Fruit fly (Drosophila melanogaster) whole organism, embryonic: ENCODE results near the gene FucTC.

ENCODE experiments used
- Asciz ChIP-seq: fragments of 200-800 bp; sonication (Bioruptor generic); optimal IDR thresholded peaks from 2 replicates; lab custom pipeline; 2017; ENCODE audit warnings: missing biosample characterization, mild to moderate bottlenecking, missing genetic modification characterization, missing genetic modification reagents
- Atf6 ChIP-seq: fragments of 200-800 bp; sonication (Bioruptor generic); IDR thresholded peaks from 2 replicates; pipeline ENCODE4 v1.3.6; 2022; ENCODE audit warnings: missing biosample characterization, missing genetic modification characterization
- CG10147 ChIP-seq: fragments of 200-800 bp; sonication (Bioruptor generic); optimal IDR thresholded peaks from 2 replicates; lab custom pipeline; 2019; ENCODE audit warnings: missing biosample characterization, mild to moderate bottlenecking, missing genetic modification characterization, moderate library complexity
- CG10209 ChIP-seq: fragments of 200-800 bp; sonication (Bioruptor generic); optimal IDR thresholded peaks from 3 replicates; lab custom pipeline; 2017; ENCODE audit warnings: missing biosample characterization, mild to moderate bottlenecking, missing genetic modification characterization, missing genetic modification reagents
- CG11723 ChIP-seq: fragments of 200-800 bp; sonication (Bioruptor generic); optimal IDR thresholded peaks from 2 replicates; lab custom pipeline; 2017; ENCODE audit warnings: missing biosample characterization, mild to moderate bottlenecking, missing genetic modification characterization
- CG13287 ChIP-seq: fragments of 200-800 bp; sonication (Bioruptor generic); IDR thresholded peaks from 2 replicates; pipeline ENCODE4 v1.3.6; 2022; ENCODE audit warnings: missing biosample characterization, missing genetic modification characterization; ENCODE audit not compliant: partially characterized antibody
- CG13894 ChIP-seq: fragments of 200-800 bp; sonication (Bioruptor generic); optimal IDR thresholded peaks from 3 replicates; lab custom pipeline; 2018; ENCODE audit warnings: missing biosample characterization, mild to moderate bottlenecking, missing genetic modification characterization, moderate library complexity
- CG14710 ChIP-seq: fragments of 200-800 bp; sonication (Bioruptor generic); optimal IDR thresholded peaks from 3 replicates; lab custom pipeline; 2019; ENCODE audit warnings: missing biosample characterization, mild to moderate bottlenecking, missing genetic modification characterization, moderate library complexity
- CG14860 ChIP-seq: fragments of 200-800 bp; sonication (Bioruptor generic); IDR thresholded peaks from 3 replicates; pipeline ENCODE4 v1.3.6; 2022; ENCODE audit warnings: missing biosample characterization, missing genetic modification characterization; ENCODE audit not compliant: partially characterized antibody
- CG1603 ChIP-seq: fragments of 200-800 bp; sonication (Bioruptor generic); optimal IDR thresholded peaks from 2 replicates; lab custom pipeline; 2019; ENCODE audit warnings: missing biosample characterization, mild to moderate bottlenecking, missing genetic modification characterization, moderate library complexity
- CG16815 ChIP-seq: fragments of 200-800 bp; sonication (Bioruptor generic); optimal IDR thresholded peaks from 3 replicates; lab custom pipeline; 2017; ENCODE audit warnings: missing biosample characterization, mild to moderate bottlenecking, missing genetic modification characterization
- CG17359 ChIP-seq: fragments of 200-800 bp; sonication (Bioruptor generic); optimal IDR thresholded peaks from 3 replicates; lab custom pipeline; 2018; ENCODE audit warnings: missing biosample characterization, mild to moderate bottlenecking, missing genetic modification characterization, moderate library complexity
- CG18599 ChIP-seq: fragments of 200-800 bp; sonication (Bioruptor generic); optimal IDR thresholded peaks from 3 replicates; lab custom pipeline; 2017; ENCODE audit warnings: missing biosample characterization, missing genetic modification characterization, mild to moderate bottlenecking, moderate library complexity, missing genetic modification reagents
- CG2120 ChIP-seq: fragments of 200-800 bp; sonication (Bioruptor generic); optimal IDR thresholded peaks from 3 replicates; lab custom pipeline; 2016; ENCODE audit warnings: missing biosample characterization, missing genetic modification characterization
- CG30431 ChIP-seq: fragments of 200-800 bp; sonication (Bioruptor generic); optimal IDR thresholded peaks from 2 replicates; lab custom pipeline; 2017; ENCODE audit warnings: missing biosample characterization, missing genetic modification characterization
- CG3838 ChIP-seq: fragments of 200-800 bp; sonication (Bioruptor generic); optimal IDR thresholded peaks from 3 replicates; lab custom pipeline; 2016; ENCODE audit warnings: missing biosample characterization, missing genetic modification characterization
- CG4328 ChIP-seq: fragments of 200-800 bp; sonication (Bioruptor generic); optimal IDR thresholded peaks from 3 replicates; lab custom pipeline; 2017; ENCODE audit warnings: missing biosample characterization, missing genetic modification reagents, missing genetic modification characterization
- CG4707 ChIP-seq: fragments of 200-800 bp; sonication (Bioruptor generic); optimal IDR thresholded peaks from 2 replicates; lab custom pipeline; 2018; ENCODE audit warnings: missing biosample characterization, mild to moderate bottlenecking, missing genetic modification characterization, moderate library complexity
- CG4820 ChIP-seq: fragments of 200-800 bp; sonication (Bioruptor generic); optimal IDR thresholded peaks from 3 replicates; lab custom pipeline; 2016; ENCODE audit warnings: missing biosample characterization, missing genetic modification characterization
- CG6654 ChIP-seq: fragments of 200-800 bp; sonication (Bioruptor generic); optimal IDR thresholded peaks from 2 replicates; lab custom pipeline; 2017; ENCODE audit warnings: missing biosample characterization, mild to moderate bottlenecking, missing genetic modification characterization
- CG7556 ChIP-seq: fragments of 200-800 bp; sonication (Bioruptor generic); optimal IDR thresholded peaks from 2 replicates; lab custom pipeline; 2017; ENCODE audit warnings: missing biosample characterization, mild to moderate bottlenecking, missing genetic modification characterization
- CG7745 ChIP-seq: fragments of 200-800 bp; sonication (Bioruptor generic); optimal IDR thresholded peaks from 2 replicates; lab custom pipeline; 2018; ENCODE audit warnings: missing biosample characterization, mild to moderate bottlenecking, missing genetic modification characterization, moderate library complexity
- Ets97D ChIP-seq: fragments of 200-800 bp; sonication (Bioruptor generic); optimal IDR thresholded peaks from 3 replicates; lab custom pipeline; 2016; ENCODE audit warnings: missing biosample characterization, missing genetic modification characterization
- Hmr ChIP-seq: fragments of 200-800 bp; sonication (Bioruptor generic); optimal IDR thresholded peaks from 3 replicates; lab custom pipeline; 2017; ENCODE audit warnings: mild to moderate bottlenecking, missing biosample characterization, missing genetic modification reagents, missing genetic modification characterization
- Med ChIP-seq: fragments of 200-800 bp; sonication (Bioruptor generic); peaks from one replicate; lab custom pipeline; 2016; ENCODE audit warnings: missing biosample characterization, missing genetic modification characterization, mild to moderate bottlenecking, inconsistent platforms, moderate library complexity
- Meics ChIP-seq: fragments of 200-800 bp; sonication (Bioruptor generic); optimal IDR thresholded peaks from 2 replicates; lab custom pipeline; 2017; ENCODE audit warnings: missing biosample characterization, mild to moderate bottlenecking, missing genetic modification characterization
- PHDP ChIP-seq: fragments of 200-800 bp; sonication (Bioruptor generic); optimal IDR thresholded peaks from 3 replicates; lab custom pipeline; 2018; ENCODE audit warnings: missing biosample characterization, mild to moderate bottlenecking, missing genetic modification characterization, moderate library complexity
- ara ChIP-seq: fragments of 200-800 bp; sonication (Bioruptor generic); IDR thresholded peaks from 2 replicates; pipeline ENCODE4 v1.3.6; 2022; ENCODE audit warnings: missing biosample characterization, missing genetic modification characterization
- ash1 ChIP-seq: fragments of 200-800 bp; sonication (Bioruptor generic); optimal IDR thresholded peaks from 2 replicates; lab custom pipeline; 2018; ENCODE audit warnings: missing biosample characterization, mild to moderate bottlenecking, missing genetic modification characterization
- croc ChIP-seq: fragments of 200-800 bp; sonication (Bioruptor generic); conservative IDR thresholded peaks from 3 replicates; pipeline ENCODE4 v1.3.6; 2022; ENCODE audit warnings: missing biosample characterization, missing genetic modification characterization
- crp ChIP-seq, 2 experiments: fragments of 200-800 bp; sonication (Bioruptor generic); optimal IDR thresholded peaks; 2 replicates in 1 of 2; 3 replicates in 1 of 2; lab custom pipeline; 2017; ENCODE audit warnings: missing biosample characterization in 2 of 2, missing genetic modification characterization in 2 of 2, mild to moderate bottlenecking in 1 of 2, moderate library complexity in 1 of 2
- en ChIP-seq: fragments of 200-800 bp; sonication (Bioruptor generic); optimal IDR thresholded peaks from 2 replicates; lab custom pipeline; 2016; ENCODE audit warnings: missing biosample characterization, missing genetic modification characterization
- ftz-f1 ChIP-seq: fragments of 200-800 bp; sonication (Bioruptor generic); optimal IDR thresholded peaks from 2 replicates; lab custom pipeline; 2016; ENCODE audit warnings: missing biosample characterization, missing genetic modification characterization
- grau ChIP-seq: fragments of 200-800 bp; optimal IDR thresholded peaks from 3 replicates; lab custom pipeline; 2019; ENCODE audit warnings: missing biosample characterization, mild to moderate bottlenecking, missing genetic modification characterization, moderate library complexity
- grn ChIP-seq: fragments of 200-800 bp; sonication (Bioruptor generic); optimal IDR thresholded peaks from 3 replicates; lab custom pipeline; 2017; ENCODE audit warnings: missing biosample characterization, missing genetic modification characterization
- jumu ChIP-seq: fragments of 200-800 bp; sonication (Bioruptor generic); optimal IDR thresholded peaks from 3 replicates; lab custom pipeline; 2016; ENCODE audit warnings: missing biosample characterization, missing genetic modification characterization
- lmd ChIP-seq: fragments of 200-800 bp; sonication (Bioruptor generic); IDR thresholded peaks from 2 replicates; pipeline ENCODE4 v1.3.6; 2022; ENCODE audit warnings: missing biosample characterization, missing genetic modification characterization
- nmo ChIP-seq: fragments of 200-800 bp; sonication (Bioruptor generic); optimal IDR thresholded peaks from 2 replicates; lab custom pipeline; 2018; ENCODE audit warnings: missing biosample characterization, mild to moderate bottlenecking, missing genetic modification characterization, moderate library complexity
- oc ChIP-seq: fragments of 200-800 bp; sonication (Bioruptor generic); optimal IDR thresholded peaks from 2 replicates; lab custom pipeline; 2018; ENCODE audit warnings: missing biosample characterization, mild to moderate bottlenecking, missing genetic modification characterization, moderate library complexity
- peb ChIP-seq: fragments of 200-800 bp; sonication (Bioruptor generic); IDR thresholded peaks from 2 replicates; pipeline ENCODE4 v1.3.6; 2022; ENCODE audit warnings: missing biosample characterization, missing genetic modification characterization
- pum ChIP-seq: fragments of 200-800 bp; sonication (Bioruptor generic); optimal IDR thresholded peaks from 2 replicates; lab custom pipeline; 2016; ENCODE audit warnings: missing biosample characterization, missing genetic modification characterization
- run ChIP-seq: fragments of 200-800 bp; sonication (Bioruptor generic); optimal IDR thresholded peaks from 3 replicates; lab custom pipeline; 2018; ENCODE audit warnings: missing biosample characterization, mild to moderate bottlenecking, missing genetic modification characterization
- scrt ChIP-seq: fragments of 200-800 bp; sonication (Bioruptor generic); optimal IDR thresholded peaks from 2 replicates; lab custom pipeline; 2018; ENCODE audit warnings: missing biosample characterization, mild to moderate bottlenecking, missing genetic modification characterization, moderate library complexity
- sd ChIP-seq: fragments of 200-800 bp; sonication (Bioruptor generic); optimal IDR thresholded peaks from 3 replicates; lab custom pipeline; 2018; ENCODE audit warnings: missing biosample characterization, mild to moderate bottlenecking, missing genetic modification characterization, moderate library complexity
- sim ChIP-seq: fragments of 200-800 bp; sonication (Bioruptor generic); IDR thresholded peaks from 2 replicates; pipeline ENCODE4 v1.3.6; 2022; ENCODE audit warnings: missing biosample characterization, missing genetic modification characterization
- sisA ChIP-seq: fragments of 200-800 bp; sonication (Bioruptor generic); IDR thresholded peaks from 2 replicates; pipeline ENCODE4 v1.3.6; 2022; ENCODE audit warnings: missing biosample characterization, missing genetic modification characterization
- stwl ChIP-seq: fragments of 200-800 bp; sonication (Bioruptor generic); optimal IDR thresholded peaks from 3 replicates; lab custom pipeline; 2018; ENCODE audit warnings: missing biosample characterization, mild to moderate bottlenecking, missing genetic modification characterization, moderate library complexity
- trem ChIP-seq: fragments of 200-800 bp; optimal IDR thresholded peaks from 3 replicates; lab custom pipeline; 2019; ENCODE audit warnings: missing biosample characterization, mild to moderate bottlenecking, missing genetic modification characterization, moderate library complexity
- tx ChIP-seq: fragments of 200-800 bp; sonication (Bioruptor generic); optimal IDR thresholded peaks from 2 replicates; lab custom pipeline; 2016; ENCODE audit warnings: missing biosample characterization, missing genetic modification characterization
- vnd ChIP-seq: fragments of 200-800 bp; sonication (Bioruptor generic); IDR thresholded peaks from 3 replicates; pipeline ENCODE4 v1.3.6; 2022; ENCODE audit warnings: missing biosample characterization, missing genetic modification characterization; ENCODE audit not compliant: partially characterized antibody

FucTC gene

DNA sequence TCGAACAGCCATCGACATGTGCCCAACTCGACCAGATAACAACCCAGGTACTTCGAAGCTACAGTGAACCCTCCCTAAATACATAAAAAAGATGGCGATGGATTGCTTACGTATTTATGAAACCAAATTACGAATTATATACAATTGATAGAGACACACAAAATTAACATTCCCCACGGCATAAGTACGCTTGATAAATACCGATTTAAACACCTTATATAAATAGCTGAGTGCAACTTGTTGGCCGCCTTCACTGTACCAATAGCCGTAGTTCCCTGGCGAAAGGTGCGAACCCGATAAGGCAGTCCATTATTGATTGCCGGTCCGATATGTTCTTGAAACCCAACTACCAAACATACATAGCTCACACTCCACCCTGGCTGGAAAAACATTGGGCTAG, 452 bp downstream of the FucTC start (continued):
- TF ChIP-seq ftz-f1 (GFP tag; lab: Kevin White, UChicago) (no peak), CG7556 (no peak), CG3838 (GFP tag; lab: Kevin White, UChicago) (no peak), run (tag; lab: Kevin White, UChicago) (no peak), PHDP (peak; percentile 5), crp (GFP tag; optimal IDR thresholded peaks at IDR 0.05; lab: Kevin White, UChicago) (no peak), jumu (no peak), en (GFP tag; lab: Kevin White, UChicago) (no peak), CG13894 (no peak), Med (peak; percentile 84), CG4707 (GFP tag; lab: Kevin White, UChicago) (no peak), CG2120 (GFP tag; lab: Kevin White, UChicago) (peak; percentile 68), vnd (GFP tag; lab: Robert Waterston, UW) (no peak), CG14710 (tag; lab: Kevin White, UChicago) (no peak), CG17359 (tag; lab: Kevin White, UChicago) (peak; percentile 2), CG4328 (GFP tag; lab: Kevin White, UChicago) (no peak), CG13287 (GFP tag; lab: Robert Waterston, UW) (no peak), CG4820 (peak; percentile 20), CG1603 (tag; lab: Kevin White, UChicago) (peak; percentile 46), trem (tag; lab: Kevin White, UChicago) (no peak), oc (tag; lab: Kevin White, UChicago) (no peak), Asciz (GFP tag; lab: Kevin White, UChicago) (no peak), CG18599 (GFP tag; lab: Kevin White, UChicago) (peak; percentile 68), CG7745 (tag; lab: Kevin White, UChicago) (no peak), CG16815 (GFP tag; lab: Kevin White, UChicago) (no peak), stwl (tag; lab: Kevin White, UChicago) (no peak), croc (no peak), tx (GFP tag; lab: Kevin White, UChicago) (no peak), pum (peak; percentile 1), lmd (GFP tag; lab: Robert Waterston, UW) (no peak; the same call in 1 of the 2 replicates), Hmr (GFP tag; lab: Kevin White, UChicago) (peak; percentile 43), peb (GFP tag; lab: Robert Waterston, UW) (no peak), CG11723 (no peak), sd (tag; lab: Kevin White, UChicago) (peak; percentile 0), ara (GFP tag; lab: Robert Waterston, UW) (0 out of 2 replicates have a peak, but pooled peaks have one; percentile 20), sim (GFP tag; lab: Robert Waterston, UW) (no peak), grn (GFP tag; lab: Kevin White, UChicago) (peak; percentile 76), CG14860 (no peak), CG30431 (GFP tag; lab: Kevin White, UChicago) (no peak), ash1 (GFP tag; lab: Kevin White, UChicago) (no peak), CG10147 (GFP tag; lab: Kevin White, UChicago) (no peak), grau (tag; lab: Kevin White, UChicago) (peak; percentile 95), Ets97D (no peak), scrt (no peak), sisA (GFP tag; lab: Robert Waterston, UW) (peak; percentile 32; the same call in 1 of the 2 replicates), Atf6 (GFP tag; lab: Robert Waterston, UW) (peak; percentile 70), Meics (GFP tag; lab: Kevin White, UChicago) (peak; percentile 46), nmo (GFP tag; lab: Kevin White, UChicago) (peak; percentile 5), CG10209 (GFP tag; lab: Kevin White, UChicago) (no peak), CG6654 (GFP tag; lab: Kevin White, UChicago) (no peak)
